Fruit fly (Drosophila melanogaster) whole organism, wandering third instar larva: ENCODE data around the gene CG10311.

Experiments
- Hr83 ChIP-seq: fragments of 200-300 bp; sonication (Bioruptor generic); optimal IDR thresholded peaks from 2 replicates; lab custom pipeline; 2016; ENCODE audit warnings: missing biosample characterization, mild to moderate bottlenecking, missing genetic modification characterization, moderate library complexity; ENCODE audit not compliant: poor library complexity, severe bottlenecking
- OdsH ChIP-seq: fragments of 200-800 bp; sonication (Bioruptor generic); optimal IDR thresholded peaks from 2 replicates; lab custom pipeline; 2016; ENCODE audit warnings: missing biosample characterization, mild to moderate bottlenecking, missing genetic modification characterization
- brk ChIP-seq: fragments of 200-800 bp; sonication (Bioruptor generic); optimal IDR thresholded peaks from 2 replicates; lab custom pipeline; 2016; ENCODE audit warnings: missing biosample characterization, mild to moderate bottlenecking, missing genetic modification characterization
- fru ChIP-seq: fragments of 200-800 bp; sonication (Bioruptor generic); optimal IDR thresholded peaks from 3 replicates; lab custom pipeline; 2016; ENCODE audit warnings: missing biosample characterization, mild to moderate bottlenecking, missing genetic modification characterization
- h ChIP-seq: fragments of 200-800 bp; sonication (Bioruptor generic); optimal IDR thresholded peaks from 3 replicates; lab custom pipeline; 2016; ENCODE audit warnings: missing biosample characterization, mild to moderate bottlenecking, missing genetic modification characterization
- pan ChIP-seq: fragments of >200 bp; optimal IDR thresholded peaks from 2 replicates; lab custom pipeline; 2017
- psq ChIP-seq: fragments of 200-800 bp; sonication (Bioruptor generic); optimal IDR thresholded peaks from 3 replicates; lab custom pipeline; 2017; ENCODE audit warnings: missing biosample characterization, mild to moderate bottlenecking, missing genetic modification characterization, moderate library complexity
- usp ChIP-seq: fragments of >200 bp; optimal IDR thresholded peaks from 2 replicates; lab custom pipeline; 2017; ENCODE audit warnings: missing biosample characterization, missing genetic modification characterization

DNA sequence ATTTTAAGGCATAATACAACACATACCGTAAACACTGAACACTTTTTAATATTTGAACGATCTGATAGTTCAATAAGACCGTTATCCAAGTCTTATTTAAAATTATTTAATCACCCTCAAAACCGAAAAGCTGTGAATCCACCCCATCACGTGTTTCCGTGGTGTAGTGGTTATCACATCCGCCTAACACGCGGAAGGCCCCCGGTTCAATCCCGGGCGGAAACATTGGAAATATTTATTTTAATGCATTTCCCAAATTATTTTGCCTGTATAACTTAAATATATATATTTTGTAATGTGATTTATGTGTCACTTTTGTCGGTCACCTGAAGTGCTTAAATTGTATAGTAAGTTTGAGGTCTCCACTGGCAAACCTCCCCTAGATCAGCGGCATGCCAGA lies 35.3 kb downstream of the CG10311 start, which contains the start of gene CG44044:
- TF ChIP-seq psq (GFP tag; lab: Kevin White, UChicago) (no peak), usp (GFP tag; lab: Kevin White, UChicago) (no peak), Hr83 (GFP tag; lab: Kevin White, UChicago) (no peak), fru (GFP tag; lab: Kevin White, UChicago) (no peak), h (no peak), brk (GFP tag; lab: Kevin White, UChicago) (no peak), OdsH (GFP tag; lab: Kevin White, UChicago) (no peak), pan (lab: Kevin White, UChicago) (no peak)
